Worm (Caenorhabditis elegans) whole organism, midembryonic: Measurements from ENCODE around the gene ins-19.

ENCODE experiments used
- T22C8.4 ChIP-seq: fragments of 200-800 bp; sonication (Bioruptor generic); IDR thresholded peaks from 2 replicates; pipeline ENCODE4 v1.3.6; 2022; ENCODE audit warnings: missing genetic modification characterization, missing compliant biosample characterization
- cog-1 ChIP-seq: sonication (generic microtip); optimal IDR thresholded peaks from 2 replicates; lab custom pipeline; 2016; ENCODE audit warnings: missing genetic modification characterization, missing compliant biosample characterization
- flt-1 ChIP-seq: fragments of 200-800 bp; sonication (Bioruptor generic); IDR thresholded peaks from 2 replicates; pipeline ENCODE4 v1.3.6; 2022; ENCODE audit warnings: missing genetic modification characterization, missing compliant biosample characterization
- klf-2 ChIP-seq: fragments of 200-800 bp; sonication (Bioruptor generic); conservative IDR thresholded peaks from 2 replicates; pipeline ENCODE4 v1.3.6; 2022; ENCODE audit warnings: missing genetic modification reagents, missing genetic modification characterization, missing compliant biosample characterization
- med-1 ChIP-seq: sonication (generic microtip); optimal IDR thresholded peaks from 2 replicates; lab custom pipeline; 2017; ENCODE audit warnings: missing genetic modification characterization, mild to moderate bottlenecking, missing compliant biosample characterization, antibody characterized with exemption, missing genetic modification reagents; ENCODE audit not compliant: insufficient read depth
- ref-1 ChIP-seq: fragments of 200-800 bp; sonication (Bioruptor generic); conservative IDR thresholded peaks from 2 replicates; pipeline ENCODE4 v1.3.6; 2022; ENCODE audit warnings: missing genetic modification reagents, missing genetic modification characterization, missing compliant biosample characterization
- tab-1 ChIP-seq: fragments of 200-800 bp; sonication (Bioruptor generic); IDR thresholded peaks from 2 replicates; pipeline ENCODE4 v1.3.6; 2022; ENCODE audit warnings: missing genetic modification characterization, missing compliant biosample characterization
- ztf-23 ChIP-seq: fragments of 200-800 bp; sonication (Bioruptor generic); IDR thresholded peaks from 2 replicates; pipeline ENCODE4 v1.3.6; 2022; ENCODE audit warnings: missing genetic modification reagents, missing genetic modification characterization, missing compliant biosample characterization
- ztf-29 ChIP-seq: fragments of 200-800 bp; sonication (Bioruptor generic); IDR thresholded peaks from 2 replicates; pipeline ENCODE4 v1.3.6; 2022; ENCODE audit warnings: missing genetic modification reagents, missing genetic modification characterization, missing compliant biosample characterization

DNA sequence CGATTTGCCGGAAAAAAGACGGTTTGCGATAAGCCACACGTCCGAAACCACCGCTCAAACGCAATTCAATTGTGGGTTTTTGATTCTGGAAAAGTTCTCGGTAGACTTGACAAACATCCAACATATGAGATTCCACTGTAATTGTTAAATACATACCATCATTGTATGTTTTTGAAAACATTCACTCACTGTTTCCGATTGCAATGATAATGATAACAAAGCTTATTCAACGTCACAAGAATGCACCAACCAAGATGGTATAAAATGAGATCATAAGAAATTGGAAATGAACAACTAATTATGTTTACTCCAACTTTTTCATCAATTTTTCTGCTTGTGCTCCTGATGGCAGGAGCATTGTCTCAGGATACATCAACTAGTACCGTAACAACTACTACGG lies 20.5 kb downstream of the ins-19 start, which contains the start of gene clec-122:
- TF ChIP-seq klf-2, result no peak
- no peak for TF ChIP-seq flt-1 (GFP tag; lab: Robert Waterston, UW)
- no peak for TF ChIP-seq cog-1 (tag; lab: Kevin White, UChicago)
- no peak for TF ChIP-seq T22C8.4 (GFP tag; lab: Robert Waterston, UW)
- no peak for TF ChIP-seq ztf-23 (GFP tag; lab: Robert Waterston, UW)
- no peak for TF ChIP-seq tab-1 (GFP tag; lab: Robert Waterston, UW)
- no peak for TF ChIP-seq med-1 (GFP tag; lab: Kevin White, UChicago)
- TF ChIP-seq ztf-29 (GFP tag; lab: Robert Waterston, UW), result no peak
- TF ChIP-seq ref-1 (GFP tag; lab: Robert Waterston, UW), result no peak
